Worm (Caenorhabditis elegans) whole organism, L3 larva: Measurements from ENCODE around the gene Y48A6B.14.
"Not testable (repeated sequence)": the region's sequence is repeated elsewhere in the genome, so short reads cannot be mapped to it uniquely, and the experiment has no call there.

Source experiments
- ama-1 ChIP-seq: fragments of 150-350 bp; optimal IDR thresholded peaks from 2 replicates; lab custom pipeline; 2018
- ceh-9 ChIP-seq: sonication (generic microtip); optimal IDR thresholded peaks from 2 replicates; lab custom pipeline; 2018; ENCODE audit warnings: missing biosample characterization, missing genetic modification characterization
- elt-1 ChIP-seq: fragments of 150-350 bp; optimal IDR thresholded peaks from 2 replicates; lab custom pipeline; 2014; ENCODE audit warnings: missing biosample characterization, missing genetic modification characterization
- fkh-10 ChIP-seq: sonication (generic microtip); optimal IDR thresholded peaks from 2 replicates; lab custom pipeline; 2017; ENCODE audit warnings: missing biosample characterization, missing genetic modification reagents, missing genetic modification characterization
- hmg-11 ChIP-seq: sonication (generic microtip); optimal IDR thresholded peaks from 2 replicates; lab custom pipeline; 2016; ENCODE audit warnings: missing genetic modification characterization, missing compliant biosample characterization
- lin-15B ChIP-seq: fragments of 150-350 bp; optimal IDR thresholded peaks from 2 replicates; lab custom pipeline; 2014; ENCODE audit warnings: missing biosample characterization, missing genetic modification characterization
- nfya-1 ChIP-seq: sonication (generic microtip); optimal IDR thresholded peaks from 2 replicates; lab custom pipeline; 2017; ENCODE audit warnings: missing genetic modification characterization, mild to moderate bottlenecking, missing compliant biosample characterization, antibody characterized with exemption, moderate library complexity; ENCODE audit not compliant: insufficient read depth
- nhr-237 ChIP-seq: fragments of 150-350 bp; optimal IDR thresholded peaks from 2 replicates; lab custom pipeline; 2014; ENCODE audit warnings: missing biosample characterization, missing genetic modification characterization
- nhr-77 ChIP-seq: fragments of 150-350 bp; optimal IDR thresholded peaks from 2 replicates; lab custom pipeline; 2014; ENCODE audit warnings: missing biosample characterization, missing genetic modification characterization
- pqm-1 ChIP-seq: fragments of 150-350 bp; optimal IDR thresholded peaks from 2 replicates; lab custom pipeline; 2017; ENCODE audit warnings: missing biosample characterization, missing genetic modification characterization, inconsistent platforms
- zag-1 ChIP-seq: fragments of 150-350 bp; optimal IDR thresholded peaks from 2 replicates; lab custom pipeline; 2014; ENCODE audit warnings: missing biosample characterization, missing genetic modification characterization

DNA sequence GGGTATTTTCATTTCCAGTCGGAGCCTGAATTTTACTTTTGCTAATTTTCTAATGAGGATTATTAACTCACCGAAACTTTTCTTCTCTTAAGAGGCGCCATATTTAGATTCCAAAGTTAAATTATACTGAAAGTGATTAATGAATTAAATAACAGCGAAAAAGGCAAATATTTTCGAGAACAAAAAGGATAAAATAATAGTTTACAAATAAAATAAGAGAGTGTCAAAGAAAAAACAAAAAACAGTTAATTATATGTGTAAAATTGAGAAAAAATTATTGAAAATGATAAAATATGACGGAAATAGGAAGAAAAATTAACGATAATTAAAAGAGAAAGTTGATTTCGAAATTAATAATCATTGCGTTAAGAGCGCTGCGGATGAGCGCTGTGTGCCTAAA lies 2.1 kb upstream of the Y48A6B.14 start, which contains the start of gene Y48A6B.8:
- TF ChIP-seq nhr-237; ama-1; nhr-77; pqm-1 (tag; lab: Kevin White, UChicago); elt-1 (tag; lab: Kevin White, UChicago); zag-1; fkh-10 (GFP tag; lab: Kevin White, UChicago); lin-15B (tag; lab: Kevin White, UChicago); nfya-1 (tag; lab: Kevin White, UChicago); ceh-9; hmg-11: not testable (repeated sequence)
